Worm (Caenorhabditis elegans) whole organism, young adult: Measurements from ENCODE around the gene fbxb-77.

ENCODE experiments used
- B0261.1 ChIP-seq: sonication (generic microtip); optimal IDR thresholded peaks from 2 replicates; lab custom pipeline; 2016; ENCODE audit warnings: mild to moderate bottlenecking, missing genetic modification characterization, moderate library complexity, missing compliant biosample characterization
- B0336.3 ChIP-seq: fragments of 200-800 bp; sonication (Bioruptor generic); IDR thresholded peaks from 2 replicates; pipeline ENCODE4 v1.3.6; 2022; ENCODE audit warnings: missing genetic modification characterization, missing compliant biosample characterization
- C06A6.2 ChIP-seq: fragments of 200-800 bp; sonication (Bioruptor generic); conservative IDR thresholded peaks from 2 replicates; pipeline ENCODE4 v1.3.6; 2022; ENCODE audit warnings: missing genetic modification characterization, missing compliant biosample characterization
- C17E4.6 ChIP-seq: fragments of 200-800 bp; sonication (Bioruptor generic); IDR thresholded peaks from 2 replicates; pipeline ENCODE4 v1.3.6; 2022; ENCODE audit warnings: missing genetic modification reagents, missing genetic modification characterization, missing compliant biosample characterization
- D2030.7 ChIP-seq: fragments of 200-800 bp; sonication (Bioruptor generic); IDR thresholded peaks from 2 replicates; pipeline ENCODE4 v1.3.6; 2022; ENCODE audit warnings: missing genetic modification reagents, missing genetic modification characterization, missing compliant biosample characterization
- F10E7.11 ChIP-seq: sonication (generic microtip); optimal IDR thresholded peaks from 2 replicates; lab custom pipeline; 2017; ENCODE audit warnings: mild to moderate bottlenecking, missing genetic modification characterization, moderate library complexity, missing compliant biosample characterization
- F23B12.7 ChIP-seq: sonication (generic microtip); optimal IDR thresholded peaks from 2 replicates; lab custom pipeline; 2017; ENCODE audit warnings: missing genetic modification characterization, mild to moderate bottlenecking, missing compliant biosample characterization, antibody characterized with exemption, moderate library complexity; ENCODE audit not compliant: insufficient read depth
- F37B4.10 ChIP-seq: fragments of 200-800 bp; sonication (Bioruptor generic); IDR thresholded peaks from 2 replicates; pipeline ENCODE4 v1.3.6; 2022; ENCODE audit warnings: missing genetic modification characterization, missing compliant biosample characterization
- F52B5.7 ChIP-seq: sonication (generic microtip); optimal IDR thresholded peaks from 2 replicates; lab custom pipeline; 2016; ENCODE audit warnings: mild to moderate bottlenecking, missing genetic modification characterization, missing compliant biosample characterization
- F55B11.4 ChIP-seq: sonication (generic microtip); optimal IDR thresholded peaks from 2 replicates; lab custom pipeline; 2016; ENCODE audit warnings: missing compliant biosample characterization, missing genetic modification characterization, borderline replicate concordance; ENCODE audit not compliant: insufficient read depth
- F57C9.4 ChIP-seq: sonication (generic microtip); optimal IDR thresholded peaks from 2 replicates; lab custom pipeline; 2017; ENCODE audit warnings: mild to moderate bottlenecking, missing genetic modification characterization, missing compliant biosample characterization
- K12H6.12 ChIP-seq: fragments of 200-800 bp; sonication (Bioruptor generic); optimal IDR thresholded peaks from 2 replicates; lab custom pipeline; 2018; ENCODE audit warnings: mild to moderate bottlenecking, missing genetic modification characterization, missing compliant biosample characterization
- Y53F4B.3 ChIP-seq: fragments of 200-800 bp; sonication (Bioruptor generic); IDR thresholded peaks from 2 replicates; pipeline ENCODE4 v1.3.6; 2022; ENCODE audit warnings: missing genetic modification reagents, missing genetic modification characterization, missing compliant biosample characterization
- Y95B8A.8 ChIP-seq: fragments of 200-800 bp; sonication (Bioruptor generic); IDR thresholded peaks from 2 replicates; pipeline ENCODE4 v1.3.6; 2022; ENCODE audit warnings: missing genetic modification reagents, missing genetic modification characterization, missing compliant biosample characterization
- ZK185.1 ChIP-seq: sonication (generic microtip); optimal IDR thresholded peaks from 2 replicates; lab custom pipeline; 2016; ENCODE audit warnings: mild to moderate bottlenecking, missing genetic modification characterization, missing compliant biosample characterization; ENCODE audit not compliant: poor library complexity, severe bottlenecking
- akir-1 ChIP-seq: fragments of 200-800 bp; sonication (Bioruptor generic); optimal IDR thresholded peaks from 2 replicates; lab custom pipeline; 2018; ENCODE audit warnings: mild to moderate bottlenecking, missing genetic modification characterization, moderate library complexity, missing compliant biosample characterization
- ama-1 ChIP-seq, 3 experiments: fragments of 150-350 bp in 1 of 3; sonication (generic microtip) in 2 of 3; optimal IDR thresholded peaks; 2 replicates each; lab custom pipeline; 2014 to 2018; ENCODE audit warnings: missing biosample characterization in 2 of 3, missing genetic modification characterization in 2 of 3, missing genetic modification reagents in 2 of 3
- aptf-2 ChIP-seq: fragments of 200-800 bp; sonication (Bioruptor generic); conservative IDR thresholded peaks from 2 replicates; pipeline ENCODE4 v1.3.6; 2022; ENCODE audit warnings: missing genetic modification reagents, missing genetic modification characterization, missing compliant biosample characterization
- athp-1 ChIP-seq: sonication (generic microtip); optimal IDR thresholded peaks from 2 replicates; lab custom pipeline; 2017; ENCODE audit warnings: mild to moderate bottlenecking, missing genetic modification characterization, missing compliant biosample characterization
- attf-5 ChIP-seq: fragments of 200-800 bp; sonication (Bioruptor generic); optimal IDR thresholded peaks from 2 replicates; lab custom pipeline; 2018; ENCODE audit warnings: mild to moderate bottlenecking, missing genetic modification characterization, missing compliant biosample characterization
- attf-6 ChIP-seq: fragments of 200-800 bp; sonication (Bioruptor generic); IDR thresholded peaks from 2 replicates; pipeline ENCODE4 v1.3.6; 2022; ENCODE audit warnings: missing genetic modification reagents, missing genetic modification characterization, missing compliant biosample characterization
- cebp-1 ChIP-seq, 2 experiments: fragments of 200-800 bp in 1 of 2; sonication (Bioruptor generic) in 1 of 2; sonication (generic microtip) in 1 of 2; IDR thresholded peaks in 1 of 2; optimal IDR thresholded peaks in 1 of 2; 2 replicates each; pipeline versions ENCODE4 v1.3.6 to Lab custom; 2017 to 2022; ENCODE audit warnings: missing compliant biosample characterization in 2 of 2, missing genetic modification characterization in 2 of 2, mild to moderate bottlenecking in 1 of 2, missing genetic modification reagents in 1 of 2, moderate library complexity in 1 of 2
- ceh-40 ChIP-seq: fragments of 200-800 bp; sonication (Bioruptor generic); IDR thresholded peaks from 2 replicates; pipeline ENCODE4 v1.3.6; 2022; ENCODE audit warnings: missing genetic modification characterization, missing compliant biosample characterization
- ceh-58 ChIP-seq: fragments of 200-800 bp; sonication (Bioruptor generic); IDR thresholded peaks from 2 replicates; pipeline ENCODE4 v1.3.6; 2022; ENCODE audit warnings: missing genetic modification characterization, missing compliant biosample characterization
- dpff-1 ChIP-seq: sonication (generic microtip); optimal IDR thresholded peaks from 2 replicates; lab custom pipeline; 2017; ENCODE audit warnings: mild to moderate bottlenecking, missing genetic modification characterization, missing compliant biosample characterization
- dpl-1 ChIP-seq: fragments of 150-350 bp; optimal IDR thresholded peaks from 2 replicates; lab custom pipeline; 2014; ENCODE audit warnings: missing biosample characterization, missing genetic modification reagents, missing genetic modification characterization
- efl-1 ChIP-seq: fragments of 150-350 bp; optimal IDR thresholded peaks from 2 replicates; lab custom pipeline; 2014; ENCODE audit warnings: missing biosample characterization, missing genetic modification reagents, missing genetic modification characterization
- egl-44 ChIP-seq: fragments of 200-800 bp; sonication (Bioruptor generic); IDR thresholded peaks from 2 replicates; pipeline ENCODE4 v1.3.6; 2022; ENCODE audit warnings: missing genetic modification reagents, missing genetic modification characterization, missing compliant biosample characterization
- hmg-20 ChIP-seq: fragments of 200-800 bp; sonication (Bioruptor generic); IDR thresholded peaks from 2 replicates; pipeline ENCODE4 v1.3.6; 2022; ENCODE audit warnings: missing genetic modification reagents, missing genetic modification characterization, missing compliant biosample characterization
- hsf-1 ChIP-seq: fragments of 200-800 bp; sonication (Bioruptor generic); IDR thresholded peaks from 2 replicates; pipeline ENCODE4 v1.3.6; 2022; ENCODE audit warnings: missing genetic modification reagents, missing genetic modification characterization, missing compliant biosample characterization
- let-526 ChIP-seq: fragments of 200-800 bp; sonication (Bioruptor generic); IDR thresholded peaks from 2 replicates; pipeline ENCODE4 v1.3.6; 2022; ENCODE audit warnings: missing genetic modification reagents, missing genetic modification characterization, missing compliant biosample characterization
- lin-40 ChIP-seq: sonication (generic microtip); optimal IDR thresholded peaks from 2 replicates; lab custom pipeline; 2016; ENCODE audit warnings: missing genetic modification characterization, mild to moderate bottlenecking, missing compliant biosample characterization, missing genotype, missing genetic modification reagents
- lsy-27 ChIP-seq: sonication (generic microtip); optimal IDR thresholded peaks from 2 replicates; lab custom pipeline; 2017; ENCODE audit warnings: missing genetic modification characterization, mild to moderate bottlenecking, missing compliant biosample characterization, antibody characterized with exemption, missing genotype, borderline replicate concordance; ENCODE audit not compliant: insufficient read depth
- madf-3 ChIP-seq: fragments of 200-800 bp; sonication (Bioruptor generic); IDR thresholded peaks from 2 replicates; pipeline ENCODE4 v1.3.6; 2022; ENCODE audit warnings: missing genetic modification reagents, missing genetic modification characterization, missing compliant biosample characterization
- mxl-1 ChIP-seq: sonication (generic microtip); optimal IDR thresholded peaks from 2 replicates; lab custom pipeline; 2016; ENCODE audit warnings: missing genetic modification characterization, missing compliant biosample characterization
- nhr-179 ChIP-seq: sonication (generic microtip); optimal IDR thresholded peaks from 2 replicates; lab custom pipeline; 2016; ENCODE audit warnings: mild to moderate bottlenecking, missing genetic modification characterization, missing compliant biosample characterization
- nhr-90 ChIP-seq: sonication (generic microtip); optimal IDR thresholded peaks from 2 replicates; lab custom pipeline; 2016; ENCODE audit warnings: missing genotype, mild to moderate bottlenecking, missing genetic modification characterization, missing compliant biosample characterization
- pha-4 ChIP-seq: fragments of 150-350 bp; sonication (generic microtip); optimal IDR thresholded peaks from 2 replicates; lab custom pipeline; 2014; ENCODE audit warnings: missing biosample characterization, missing genetic modification reagents, missing genetic modification characterization
- repo-1 ChIP-seq: sonication (generic microtip); optimal IDR thresholded peaks from 2 replicates; lab custom pipeline; 2017; ENCODE audit warnings: mild to moderate bottlenecking, missing genetic modification characterization, missing compliant biosample characterization
- rpc-1 ChIP-seq, 2 experiments: fragments of 150-350 bp in 1 of 2; sonication (generic microtip) in 1 of 2; optimal IDR thresholded peaks; 2 replicates each; lab custom pipeline; 2014 to 2018; ENCODE audit warnings: missing biosample characterization in 1 of 2, missing genetic modification characterization in 1 of 2, missing genetic modification reagents in 1 of 2, missing genotype in 1 of 2
- sea-2 ChIP-seq: fragments of 200-800 bp; sonication (Bioruptor generic); IDR thresholded peaks from 2 replicates; pipeline ENCODE4 v1.3.6; 2022; ENCODE audit warnings: missing genetic modification characterization, missing compliant biosample characterization
- snpc-1.1 ChIP-seq: sonication (generic microtip); optimal IDR thresholded peaks from 2 replicates; lab custom pipeline; 2017; ENCODE audit warnings: missing genetic modification characterization, mild to moderate bottlenecking, missing compliant biosample characterization, antibody characterized with exemption, moderate library complexity, missing genotype, missing genetic modification reagents; ENCODE audit not compliant: insufficient read depth
- snpc-3.4 ChIP-seq: sonication (generic microtip); optimal IDR thresholded peaks from 2 replicates; lab custom pipeline; 2017; ENCODE audit warnings: missing genetic modification characterization, mild to moderate bottlenecking, missing compliant biosample characterization, antibody characterized with exemption, moderate library complexity, missing genotype, missing genetic modification reagents
- snpc-4 ChIP-seq, 5 experiments: fragments of 150-350 bp in 1 of 5; sonication (generic microtip) in 4 of 5; optimal IDR thresholded peaks; 2 replicates each; lab custom pipeline; 2014 to 2018; ENCODE audit warnings: missing genetic modification characterization in 5 of 5, missing biosample characterization in 3 of 5, antibody characterized with exemption in 2 of 5, mild to moderate bottlenecking in 2 of 5, missing compliant biosample characterization in 2 of 5, missing genotype in 2 of 5, moderate library complexity in 2 of 5, missing genetic modification reagents in 1 of 5
- sptf-2 ChIP-seq: fragments of 200-800 bp; sonication (Bioruptor generic); optimal IDR thresholded peaks from 2 replicates; lab custom pipeline; 2018; ENCODE audit warnings: mild to moderate bottlenecking, missing genetic modification characterization, missing compliant biosample characterization
- tbx-9 ChIP-seq: sonication (generic microtip); optimal IDR thresholded peaks from 2 replicates; lab custom pipeline; 2016; ENCODE audit warnings: borderline replicate concordance, missing genetic modification characterization, inconsistent platforms, missing compliant biosample characterization
- tlf-1 ChIP-seq: fragments of 200-800 bp; sonication (Bioruptor generic); optimal IDR thresholded peaks from 2 replicates; lab custom pipeline; 2018; ENCODE audit warnings: mild to moderate bottlenecking, missing genetic modification characterization, missing compliant biosample characterization

The fbxb-77 gene

ce11 chrIV:4745422-4745821 lies 10.5 kb downstream of the fbxb-77 start, which contains the start of gene timm-17B.1 (continued):
- TF ChIP-seq sea-2 (GFP tag; lab: Robert Waterston, UW): no peak
- TF ChIP-seq nhr-90 (tag; lab: Kevin White, UChicago): no peak
- TF ChIP-seq madf-3 (GFP tag; lab: Robert Waterston, UW): no peak
- no peak for TF ChIP-seq pha-4 (tag; lab: Kevin White, UChicago)
- no peak for TF ChIP-seq C06A6.2 (GFP tag; lab: Robert Waterston, UW)
- no peak for TF ChIP-seq aptf-2
- TF ChIP-seq F55B11.4 (tag; lab: Kevin White, UChicago): no peak
- no peak for TF ChIP-seq mxl-1 (tag; lab: Kevin White, UChicago)
- peak; percentile 49 for TF ChIP-seq ZK185.1
- no peak for TF ChIP-seq rpc-1 (optimal IDR thresholded peaks at IDR 0.05; lab: Kevin White, UChicago)
- TF ChIP-seq rpc-1 (tag; optimal IDR thresholded peaks at IDR 0.05; lab: Kevin White, UChicago): no peak
- TF ChIP-seq snpc-3.4 (tag; lab: Kevin White, UChicago): peak; percentile 19
- TF ChIP-seq snpc-4 (GFP tag; optimal IDR thresholded peaks at IDR 0.05; lab: Kevin White, UChicago): peak; percentile 12
- peak; percentile 34 to 64 (median 54) for TF ChIP-seq snpc-4 (tag; optimal IDR thresholded peaks at IDR 0.05; lab: Kevin White, UChicago)
- TF ChIP-seq dpl-1 (GFP tag; lab: Kevin White, UChicago): no peak
- no peak for TF ChIP-seq F23B12.7 (tag; lab: Kevin White, UChicago)
- no peak for TF ChIP-seq cebp-1 (GFP tag; IDR thresholded peaks at IDR 0.05; lab: Robert Waterston, UW)
- peak; percentile 62 for TF ChIP-seq cebp-1 (tag; optimal IDR thresholded peaks at IDR 0.05; lab: Kevin White, UChicago)
- TF ChIP-seq ceh-40 (GFP tag; lab: Robert Waterston, UW): no peak
- TF ChIP-seq repo-1 (tag; lab: Kevin White, UChicago): no peak
- TF ChIP-seq ceh-58 (GFP tag; lab: Robert Waterston, UW): no peak
- no peak for TF ChIP-seq tlf-1 (GFP tag; lab: Kevin White, UChicago)
- no peak for TF ChIP-seq Y95B8A.8 (GFP tag; lab: Robert Waterston, UW)
- TF ChIP-seq hsf-1 (GFP tag; lab: Robert Waterston, UW): no peak
- TF ChIP-seq F52B5.7: no peak
- no peak for TF ChIP-seq lsy-27 (tag; lab: Kevin White, UChicago)
- TF ChIP-seq sptf-2 (GFP tag; lab: Kevin White, UChicago): no peak
- no peak for TF ChIP-seq attf-6 (GFP tag; lab: Robert Waterston, UW)
- TF ChIP-seq B0261.1: no peak
- peak; percentile 34; the same call in 1 of the 2 replicates for TF ChIP-seq hmg-20 (GFP tag; lab: Robert Waterston, UW)
- TF ChIP-seq Y53F4B.3 (GFP tag; lab: Robert Waterston, UW): no peak
- TF ChIP-seq attf-5 (GFP tag; lab: Kevin White, UChicago): peak; percentile 17
- TF ChIP-seq nhr-179 (tag; lab: Kevin White, UChicago): no peak
- no peak for TF ChIP-seq akir-1 (GFP tag; lab: Kevin White, UChicago)
- no peak for TF ChIP-seq egl-44 (GFP tag; lab: Robert Waterston, UW)
- TF ChIP-seq athp-1 (tag; lab: Kevin White, UChicago): no peak
- TF ChIP-seq lin-40 (tag; lab: Kevin White, UChicago): peak; percentile 67
- 0 out of 2 replicates have a peak, but pooled peaks have one; percentile 50 for TF ChIP-seq B0336.3 (GFP tag; lab: Robert Waterston, UW)
- no peak for TF ChIP-seq F10E7.11 (tag; lab: Kevin White, UChicago)
- no peak for TF ChIP-seq let-526
- TF ChIP-seq F37B4.10: no peak
- no peak for TF ChIP-seq F57C9.4
- TF ChIP-seq dpff-1 (tag; lab: Kevin White, UChicago): no peak
- peak; percentile 58 for TF ChIP-seq snpc-1.1 (tag; lab: Kevin White, UChicago)
- TF ChIP-seq K12H6.12 (tag; lab: Kevin White, UChicago): no peak
- TF ChIP-seq ama-1 (optimal IDR thresholded peaks at IDR 0.05; lab: Kevin White, UChicago): no peak
- no peak for TF ChIP-seq ama-1 (GFP tag; optimal IDR thresholded peaks at IDR 0.05; lab: Kevin White, UChicago)
- no peak for TF ChIP-seq C17E4.6 (GFP tag; lab: Robert Waterston, UW)
- no peak for TF ChIP-seq D2030.7
- no peak for TF ChIP-seq efl-1 (GFP tag; lab: Kevin White, UChicago)
- TF ChIP-seq tbx-9: no peak
